Worm (Caenorhabditis elegans): Measurements from ENCODE around the gene F13H10.1.

Gene F13H10.1

ce11 chrIV:11036222-11036621 lies 31.8 kb downstream of the F13H10.1 start, which contains the start of gene fkb-1 (continued):
- peak; percentile 71 for TF ChIP-seq nhr-19 (GFP tag; conservative IDR thresholded peaks at IDR 0.05)
- no peak for TF ChIP-seq grh-1 (GFP tag; IDR thresholded peaks at IDR 0.05)
- no peak for TF ChIP-seq efl-3 (GFP tag; optimal IDR thresholded peaks at IDR 0.05)
- TF ChIP-seq nhr-237 (tag; optimal IDR thresholded peaks at IDR 0.05): no peak
- TF ChIP-seq mdl-1 (tag; optimal IDR thresholded peaks at IDR 0.05): peak in 1 of 2 experiments; percentile 61
- no peak for TF ChIP-seq hlh-17 (GFP tag; optimal IDR thresholded peaks at IDR 0.05; ENCODE audit: borderline replicate concordance)
- no peak for TF ChIP-seq pqm-1 (tag; optimal IDR thresholded peaks at IDR 0.05)
- no peak for TF ChIP-seq sup-37 (GFP tag; optimal IDR thresholded peaks at IDR 0.05)
- peak; percentile 82 for TF ChIP-seq lin-14 (GFP tag; optimal IDR thresholded peaks at IDR 0.05)
- peak; percentile 29 for TF ChIP-seq blmp-1 (tag; optimal IDR thresholded peaks at IDR 0.05)
- TF ChIP-seq nhr-76 (tag; optimal IDR thresholded peaks at IDR 0.05): no peak
- no peak for TF ChIP-seq vab-15 (tag; optimal IDR thresholded peaks at IDR 0.05)
- TF ChIP-seq aly-2 (tag; optimal IDR thresholded peaks at IDR 0.05): no peak
- TF ChIP-seq zip-4 (GFP tag; optimal IDR thresholded peaks at IDR 0.05): no peak
- no peak for TF ChIP-seq ztf-4 (tag; optimal IDR thresholded peaks at IDR 0.05)
- TF ChIP-seq ces-1 (GFP tag; optimal IDR thresholded peaks at IDR 0.05): no peak
- no peak for TF ChIP-seq sptf-1 (tag; optimal IDR thresholded peaks at IDR 0.05)
- peak; percentile 3 for TF ChIP-seq elt-2 (tag; optimal IDR thresholded peaks at IDR 0.05)
- TF ChIP-seq nhr-11 (tag; optimal IDR thresholded peaks at IDR 0.05): peak; percentile 45
- TF ChIP-seq xbp-1 (tag; optimal IDR thresholded peaks at IDR 0.05): peak; percentile 94
- peak; percentile 58 for TF ChIP-seq fkh-8 (tag; optimal IDR thresholded peaks at IDR 0.05)
- TF ChIP-seq mab-9 (GFP tag; IDR thresholded peaks at IDR 0.05): no peak
- TF ChIP-seq unc-130 (tag; optimal IDR thresholded peaks at IDR 0.05): peak; percentile 42
- peak; percentile 27 for TF ChIP-seq fos-1 (tag; optimal IDR thresholded peaks at IDR 0.05)
- TF ChIP-seq ceh-8 (GFP tag; optimal IDR thresholded peaks at IDR 0.05): peak; percentile 6
- TF ChIP-seq ama-1 (optimal IDR thresholded peaks at IDR 0.05): no peak
- no peak for TF ChIP-seq pax-3 (tag; optimal IDR thresholded peaks at IDR 0.05)
- TF ChIP-seq irx-1 (tag; optimal IDR thresholded peaks at IDR 0.05): peak; percentile 61
- peak; percentile 82 for TF ChIP-seq nhr-71 (tag; optimal IDR thresholded peaks at IDR 0.05)
- peak; percentile 13 for TF ChIP-seq lir-3 (tag; optimal IDR thresholded peaks at IDR 0.05; ENCODE audit: poor library complexity)
- TF ChIP-seq zag-1 (tag; optimal IDR thresholded peaks at IDR 0.05): no peak
- TF ChIP-seq dsc-1 (tag; optimal IDR thresholded peaks at IDR 0.05): peak; percentile 61
- peak; percentile 84 for TF ChIP-seq nhr-85 (tag)
- TF ChIP-seq snpc-4 (tag; optimal IDR thresholded peaks at IDR 0.05): peak; percentile 12
- TF ChIP-seq rnt-1 (tag; optimal IDR thresholded peaks at IDR 0.05): peak; percentile 74
- TF ChIP-seq unc-98 (GFP tag; IDR thresholded peaks at IDR 0.05): no peak
- no peak for TF ChIP-seq tlp-1 (tag; optimal IDR thresholded peaks at IDR 0.05)
- TF ChIP-seq fkh-4 (tag; optimal IDR thresholded peaks at IDR 0.05; ENCODE audit: borderline replicate concordance): no peak
- TF ChIP-seq alr-1 (tag; optimal IDR thresholded peaks at IDR 0.05; ENCODE audit: borderline replicate concordance): no peak
- TF ChIP-seq jun-1 (tag; optimal IDR thresholded peaks at IDR 0.05): peak; percentile 30
- TF ChIP-seq unc-86 (tag; optimal IDR thresholded peaks at IDR 0.05): peak; percentile 56
- TF ChIP-seq ceh-63 (GFP tag; optimal IDR thresholded peaks at IDR 0.05): no peak
- TF ChIP-seq C16A3.4 (tag; optimal IDR thresholded peaks at IDR 0.05): peak; percentile 73
- TF ChIP-seq nhr-47 (tag; optimal IDR thresholded peaks at IDR 0.05): peak; percentile 80
- no peak for TF ChIP-seq unc-30 (tag; optimal IDR thresholded peaks at IDR 0.05)
- no peak for TF ChIP-seq hlh-4 (tag; optimal IDR thresholded peaks at IDR 0.05)
- TF ChIP-seq Y116A8C.19 (tag; optimal IDR thresholded peaks at IDR 0.05; ENCODE audit: borderline replicate concordance): no peak
- TF ChIP-seq efl-1 (optimal IDR thresholded peaks at IDR 0.05): peak; percentile 66 to 78
- peak; percentile 68 to 96 for TF ChIP-seq efl-1 (GFP tag; optimal IDR thresholded peaks at IDR 0.05 in 1 of 2)
- TF ChIP-seq ceh-82 (tag; optimal IDR thresholded peaks at IDR 0.05): peak; percentile 39 to 67 (median 60)
- peak; percentile 55 for TF ChIP-seq nhr-90 (tag; optimal IDR thresholded peaks at IDR 0.05; ENCODE audit: poor library complexity)
- TF ChIP-seq lsy-2 (tag; optimal IDR thresholded peaks at IDR 0.05): peak; percentile 82 to 85
- TF ChIP-seq dpl-1 (GFP tag; optimal IDR thresholded peaks at IDR 0.05): peak; percentile 59 to 75 (median 74)
